Worm (Caenorhabditis elegans) whole organism, dauer: Measurements from ENCODE around the gene acbp-6.

Source experiments
- unc-62 ChIP-seq: sonication (generic microtip); optimal IDR thresholded peaks from 2 replicates; lab custom pipeline; 2017; ENCODE audit warnings: missing biosample characterization, missing genetic modification reagents, missing genetic modification characterization

acbp-6 gene

DNA sequence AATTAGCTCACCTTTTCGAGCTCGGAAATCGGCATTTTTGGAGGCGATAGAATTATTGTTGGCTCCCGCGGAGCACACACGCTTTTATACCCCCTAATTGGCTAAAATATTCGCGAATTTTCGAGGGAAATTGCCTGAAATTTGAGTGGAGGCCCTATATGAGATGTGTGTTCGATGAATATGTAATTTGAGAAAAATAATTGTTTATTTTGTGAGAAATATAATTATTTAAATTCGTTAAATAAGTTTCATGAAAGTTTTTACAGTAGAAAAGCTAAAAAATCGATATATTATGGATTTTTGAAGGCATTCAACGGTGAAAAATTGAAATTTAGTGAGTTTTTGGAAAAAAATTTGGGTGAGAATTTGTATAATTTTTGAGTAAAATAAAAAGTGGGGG is at the start of gene acbp-6:
Gene acbp-6, minus strand, starts transcription at position 101 of the 400 bp plus-strand sequence.
- no peak for TF ChIP-seq unc-62 (GFP tag; lab: Kevin White, UChicago)

- no peak for TF ChIP-seq unc-62 (GFP tag; lab: Kevin White, UChicago)
These were observed 35.2 kb upstream of the acbp-6 start, which contains the start of gene glb-29 for ce11 chrII:12008772-12009171. Gene glb-29 (plus strand): TSS chrII:12009072.

DNA sequence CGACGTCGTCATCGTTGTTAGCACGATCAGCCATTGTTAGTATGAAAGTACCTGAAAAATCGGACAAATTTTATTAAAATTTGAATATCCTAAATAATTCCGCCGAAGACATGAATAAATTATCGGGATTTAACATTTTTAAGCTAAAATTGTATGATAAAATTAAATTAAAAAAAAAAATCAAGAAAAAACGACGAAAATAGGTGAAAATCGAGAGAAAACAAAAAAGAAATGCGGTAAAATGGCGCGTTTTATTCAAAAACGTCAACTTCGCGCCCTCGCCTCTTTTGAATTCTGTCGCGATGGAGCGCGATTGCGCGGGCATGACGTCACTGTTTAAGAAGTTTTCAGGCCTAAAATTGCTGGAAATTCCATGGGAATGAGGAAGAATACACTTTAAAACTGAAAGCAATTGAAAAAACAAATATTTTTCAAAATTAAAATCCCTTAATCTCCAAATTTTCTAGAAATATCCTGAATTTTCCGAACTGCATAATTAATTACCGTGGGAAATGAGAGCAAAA is 33.1 kb upstream of the acbp-6 start, which contains the start of gene mcm-2:
Gene mcm-2, minus strand, starts transcription at position 51 of the 524 bp plus-strand sequence.
- no peak for TF ChIP-seq unc-62 (GFP tag; lab: Kevin White, UChicago)

DNA sequence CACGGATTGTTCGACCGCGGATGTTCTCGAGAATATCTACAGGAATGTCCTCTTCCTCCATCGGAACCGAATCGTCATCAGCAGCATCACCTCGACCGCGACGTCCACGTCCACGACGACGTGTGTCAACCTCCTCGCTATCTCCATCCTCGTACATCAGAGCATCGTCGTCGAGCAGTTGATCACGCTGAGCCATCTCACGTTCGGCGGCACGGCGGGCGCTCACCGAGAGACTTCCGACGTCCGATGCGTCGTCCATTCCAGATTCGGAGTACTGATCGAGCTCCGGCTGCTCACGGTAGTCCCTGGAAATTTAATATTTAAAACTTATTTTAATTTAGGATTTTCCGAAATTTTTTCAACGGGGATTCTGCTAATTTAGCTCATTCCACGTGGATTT is 32.4 kb upstream of the acbp-6 start:
- no peak for TF ChIP-seq unc-62 (GFP tag; lab: Kevin White, UChicago)

DNA sequence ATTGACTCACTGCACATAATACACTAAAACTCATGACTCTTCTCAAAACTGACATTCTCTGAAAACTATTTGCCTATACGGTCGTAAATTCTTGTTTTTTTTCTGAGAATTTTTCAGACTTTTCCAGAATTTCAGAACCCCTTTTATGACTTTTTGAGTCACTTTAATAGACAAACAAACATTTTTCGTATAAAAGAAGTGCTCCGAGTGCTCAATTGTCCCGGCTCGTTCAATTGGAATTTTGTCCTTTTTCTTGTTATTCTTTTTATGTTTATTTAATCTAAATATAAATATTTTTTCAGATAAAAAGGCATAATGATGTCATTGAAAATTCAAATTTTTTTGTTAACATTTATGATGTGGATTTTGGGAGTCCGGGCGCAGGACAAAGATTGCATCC is 25.4 kb upstream of the acbp-6 start, which contains the start of gene Y17G7B.23:
Gene Y17G7B.23, plus strand, starts transcription at position 301 of the 400 bp plus-strand sequence.
- TF ChIP-seq unc-62 (GFP tag; lab: Kevin White, UChicago) = no peak

ce11 chrII:11994940-11995339 is 21.4 kb upstream of the acbp-6 start:
- TF ChIP-seq unc-62 (GFP tag; lab: Kevin White, UChicago) = no peak

- no peak for TF ChIP-seq unc-62 (GFP tag; lab: Kevin White, UChicago)
These were observed 19.2 kb upstream of the acbp-6 start, which contains the start of gene dhps-1 for ce11 chrII:11992701-11993100. Gene dhps-1 (plus strand): TSS chrII:11993001.

- no peak for TF ChIP-seq unc-62 (GFP tag; lab: Kevin White, UChicago)
These were observed 15.2 kb upstream of the acbp-6 start, which contains the start of gene Y17G7B.3 for ce11 chrII:11988724-11989123. Gene Y17G7B.3 (plus strand): TSS chrII:11989024.

DNA sequence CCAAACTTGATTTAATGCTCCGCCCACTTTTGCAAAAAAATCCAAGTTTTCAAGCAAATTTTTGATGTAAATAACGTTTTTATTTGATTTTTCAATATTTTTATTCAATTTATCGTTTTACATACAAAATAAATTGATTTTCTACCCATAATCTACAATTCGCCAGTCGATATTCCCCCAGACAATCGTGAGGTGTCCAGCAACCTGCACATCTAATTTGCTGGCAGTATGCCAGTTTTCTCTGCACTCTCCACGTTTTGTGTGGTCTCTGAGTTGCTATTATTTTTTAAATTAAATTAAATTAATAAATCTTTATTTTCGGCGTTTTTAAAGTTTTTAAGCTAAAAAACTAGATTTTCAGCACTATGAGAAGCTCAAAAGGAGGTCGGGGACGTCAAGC is 6.6 kb upstream of the acbp-6 start:
- no peak for TF ChIP-seq unc-62 (GFP tag; lab: Kevin White, UChicago)

DNA sequence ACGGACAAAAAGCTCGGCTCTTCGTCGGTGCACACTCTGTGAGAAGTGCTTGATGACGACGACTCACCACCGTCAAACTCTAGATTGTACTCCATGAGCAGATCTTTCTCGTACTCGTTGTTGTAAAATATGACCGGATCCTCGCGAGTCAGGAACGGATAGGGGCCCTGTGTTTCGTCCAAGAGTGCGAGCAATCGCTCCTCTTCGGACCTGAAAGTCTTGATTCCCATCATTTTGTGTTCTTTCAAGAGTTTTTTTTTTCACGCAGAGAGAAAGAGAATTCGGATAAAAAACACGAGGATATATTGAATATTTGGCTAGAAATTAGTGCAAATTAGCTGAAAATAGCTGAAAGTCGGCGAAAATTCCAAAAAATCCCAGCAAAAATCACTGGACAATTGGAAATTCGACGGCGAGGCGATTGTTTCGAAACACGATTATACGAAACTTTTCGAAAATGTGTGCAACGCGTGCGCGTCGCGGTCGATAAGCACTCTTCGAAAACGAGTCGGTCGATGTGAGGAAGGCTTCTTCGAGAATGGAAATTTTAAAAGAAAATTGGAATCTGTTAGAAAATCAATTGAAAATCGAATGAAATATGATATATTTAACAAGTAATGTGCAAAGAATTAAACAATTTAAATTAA is 6.0 kb upstream of the acbp-6 start, which contains the start of the genes ash-2 and Y17G7B.20:
Gene ash-2, plus strand, starts transcription at position 390 of the 647 bp plus-strand sequence.
Gene Y17G7B.20, minus strand, starts transcription at position 396 of the 647 bp plus-strand sequence.
- TF ChIP-seq unc-62 (GFP tag; lab: Kevin White, UChicago) = no peak

DNA sequence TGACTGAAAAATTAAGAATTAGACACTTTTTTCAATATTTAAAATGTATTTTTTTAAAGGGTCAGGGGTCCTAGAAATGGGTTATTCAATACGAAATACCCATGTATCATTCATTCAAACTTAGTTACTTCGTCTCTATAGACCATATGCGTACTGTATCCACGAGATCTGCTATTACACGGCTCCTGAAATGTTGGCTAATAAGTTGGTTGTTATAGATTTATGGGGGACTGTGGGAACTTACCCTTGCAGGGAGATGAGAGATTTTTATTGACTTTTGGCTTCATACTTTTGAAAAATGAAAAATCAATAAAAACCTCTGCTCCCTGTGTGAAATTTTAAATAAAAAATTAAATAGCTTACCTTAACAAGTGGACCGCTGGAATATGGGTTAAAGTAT is 5.4 kb upstream of the acbp-6 start:
- TF ChIP-seq unc-62 (GFP tag; lab: Kevin White, UChicago) = no peak

ce11 chrII:11978478-11978877 is 4.9 kb upstream of the acbp-6 start:
- TF ChIP-seq unc-62 (GFP tag; lab: Kevin White, UChicago) = no peak

ce11 chrII:11977363-11977762 is 3.8 kb upstream of the acbp-6 start, which contains the start of gene Y17G7B.21:
Gene Y17G7B.21 (minus strand): TSS chrII:11977661.
- TF ChIP-seq unc-62 (GFP tag; lab: Kevin White, UChicago) = no peak

- TF ChIP-seq unc-62 (GFP tag; lab: Kevin White, UChicago) = no peak
These were observed 3.3 kb upstream of the acbp-6 start for ce11 chrII:11976727-11977259.

DNA sequence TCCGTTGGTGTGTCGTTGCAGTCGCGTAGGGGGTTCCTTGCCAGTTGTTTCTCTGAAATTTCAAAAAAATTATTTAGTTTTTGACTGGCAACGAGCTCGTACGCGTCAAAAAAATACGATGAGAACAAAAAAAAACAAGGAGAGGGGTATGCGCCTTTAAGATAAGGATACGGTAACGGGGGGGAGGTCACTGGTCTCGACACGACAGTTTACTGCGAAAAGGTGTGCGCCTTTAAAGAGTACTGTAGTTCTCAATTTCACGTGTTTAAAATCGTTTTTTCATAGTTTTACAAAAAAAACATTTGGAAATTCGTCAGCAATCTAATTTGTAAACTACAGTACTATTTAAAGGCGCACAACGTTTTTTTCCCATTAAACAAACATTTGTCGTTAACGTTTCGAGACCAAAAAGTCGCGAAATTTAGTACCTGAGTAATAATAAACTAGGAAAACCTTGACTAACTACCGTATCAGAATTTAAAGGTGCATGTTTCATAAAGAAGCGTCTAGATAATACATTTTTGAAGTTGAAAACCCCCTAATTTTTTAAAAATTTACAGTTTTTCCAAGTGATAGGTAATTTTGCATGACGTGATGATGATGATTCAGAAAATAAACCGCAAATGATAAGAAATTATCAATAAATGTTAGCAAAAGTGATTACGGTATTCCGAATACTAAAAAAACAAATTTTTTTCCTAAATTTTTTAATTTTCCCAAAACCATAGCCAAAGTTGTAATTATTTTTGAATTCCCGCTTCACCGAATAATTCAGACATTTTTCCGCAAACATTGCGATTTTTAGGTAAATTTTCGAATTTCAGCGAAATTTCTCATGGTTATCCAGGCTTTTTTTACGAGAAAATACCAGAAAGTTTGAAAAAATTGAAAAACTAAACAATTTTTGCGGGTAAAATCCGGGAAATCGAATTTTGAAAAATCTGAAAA is 790 bp upstream of the acbp-6 start:
- no peak for TF ChIP-seq unc-62 (GFP tag; lab: Kevin White, UChicago)
